Fruit fly (Drosophila melanogaster) whole organism, wandering third instar larva: Measurements from ENCODE around the gene CG6409.

ENCODE experiments used
- Abd-B ChIP-seq: fragments of >200 bp; optimal IDR thresholded peaks from 2 replicates; lab custom pipeline; 2017; ENCODE audit warnings: missing biosample characterization, missing genetic modification characterization
- CG32264 ChIP-seq: fragments of 200-800 bp; sonication (Bioruptor generic); optimal IDR thresholded peaks from 2 replicates; lab custom pipeline; 2016; ENCODE audit warnings: missing biosample characterization, missing genetic modification characterization
- CG9705 ChIP-seq: fragments of 200-800 bp; sonication (Bioruptor generic); optimal IDR thresholded peaks from 2 replicates; lab custom pipeline; 2018; ENCODE audit warnings: missing biosample characterization, mild to moderate bottlenecking, missing genetic modification characterization
- CrebA ChIP-seq: fragments of 200-800 bp; sonication (Bioruptor generic); optimal IDR thresholded peaks from 2 replicates; lab custom pipeline; 2016; ENCODE audit warnings: missing biosample characterization, mild to moderate bottlenecking, missing genetic modification characterization, borderline replicate concordance
- Dfd ChIP-seq: fragments of >200 bp; optimal IDR thresholded peaks from 2 replicates; lab custom pipeline; 2017; ENCODE audit warnings: missing biosample characterization, missing genetic modification characterization
- Dif ChIP-seq: fragments of 200-275, 200-300 bp; sonication (Bioruptor generic); optimal IDR thresholded peaks from 2 replicates; lab custom pipeline; 2018; ENCODE audit warnings: missing biosample characterization, missing genetic modification characterization; ENCODE audit not compliant: partially characterized antibody
- GATAd ChIP-seq: sonication (Bioruptor generic); optimal IDR thresholded peaks from 2 replicates; lab custom pipeline; 2016; ENCODE audit warnings: missing biosample characterization, missing genetic modification characterization
- HLH106 ChIP-seq: fragments of 200-800 bp; optimal IDR thresholded peaks from 3 replicates; lab custom pipeline; 2019; ENCODE audit warnings: missing biosample characterization, mild to moderate bottlenecking, missing genetic modification characterization, moderate library complexity
- Hnf4 ChIP-seq: fragments of 200-800 bp; sonication (Bioruptor generic); optimal IDR thresholded peaks from 2 replicates; lab custom pipeline; 2016; ENCODE audit warnings: missing biosample characterization, mild to moderate bottlenecking, missing genetic modification characterization
- Hr78 ChIP-seq: fragments of >200 bp; optimal IDR thresholded peaks from 2 replicates; lab custom pipeline; 2017; ENCODE audit warnings: missing biosample characterization, missing genetic modification characterization
- Hr83 ChIP-seq: fragments of 200-300 bp; sonication (Bioruptor generic); optimal IDR thresholded peaks from 2 replicates; lab custom pipeline; 2016; ENCODE audit warnings: missing biosample characterization, mild to moderate bottlenecking, missing genetic modification characterization, moderate library complexity; ENCODE audit not compliant: poor library complexity, severe bottlenecking
- Jra ChIP-seq: sonication (Bioruptor generic); optimal IDR thresholded peaks from 2 replicates; lab custom pipeline; 2016; ENCODE audit warnings: missing biosample characterization, missing genetic modification characterization
- Mio ChIP-seq: sonication (Bioruptor generic); optimal IDR thresholded peaks from 2 replicates; lab custom pipeline; 2016; ENCODE audit warnings: missing biosample characterization, missing genetic modification characterization
- Myc ChIP-seq: fragments of >200 bp; optimal IDR thresholded peaks from 2 replicates; lab custom pipeline; 2017
- N ChIP-seq: fragments of >200 bp; optimal IDR thresholded peaks from 2 replicates; lab custom pipeline; 2018; ENCODE audit warnings: missing biosample characterization, missing external identifiers, missing genetic modification characterization
- OdsH ChIP-seq: fragments of 200-800 bp; sonication (Bioruptor generic); optimal IDR thresholded peaks from 2 replicates; lab custom pipeline; 2016; ENCODE audit warnings: missing biosample characterization, mild to moderate bottlenecking, missing genetic modification characterization
- Rel ChIP-seq, 2 experiments: fragments of 200-800 bp; sonication (Bioruptor generic) in 1 of 2; optimal IDR thresholded peaks; 2 replicates in 1 of 2; 3 replicates in 1 of 2; lab custom pipeline; 2016 to 2019; ENCODE audit warnings: mild to moderate bottlenecking in 2 of 2, missing biosample characterization in 2 of 2, missing genetic modification characterization in 2 of 2, moderate library complexity in 1 of 2
- Sp1 ChIP-seq: fragments of 200-800 bp; sonication (Bioruptor generic); optimal IDR thresholded peaks from 3 replicates; lab custom pipeline; 2019; ENCODE audit warnings: missing biosample characterization, mild to moderate bottlenecking, missing genetic modification characterization, moderate library complexity
- Vsx2 ChIP-seq: fragments of 200-300, 225-300 bp; sonication (Bioruptor generic); optimal IDR thresholded peaks from 2 replicates; lab custom pipeline; 2018; ENCODE audit warnings: missing biosample characterization, missing genetic modification characterization; ENCODE audit not compliant: partially characterized antibody
- br ChIP-seq: fragments of 200-800 bp; sonication (Bioruptor generic); optimal IDR thresholded peaks from 2 replicates; lab custom pipeline; 2016; ENCODE audit warnings: missing biosample characterization, missing genetic modification characterization
- brk ChIP-seq: fragments of 200-800 bp; sonication (Bioruptor generic); optimal IDR thresholded peaks from 2 replicates; lab custom pipeline; 2016; ENCODE audit warnings: missing biosample characterization, mild to moderate bottlenecking, missing genetic modification characterization
- dl ChIP-seq, 2 experiments: fragments of 175-275, 200-275 bp in 1 of 2; fragments of 200-275 bp in 1 of 2; sonication (Bioruptor generic); optimal IDR thresholded peaks; lab custom pipeline; 2018; ENCODE audit warnings: mild to moderate bottlenecking in 2 of 2, missing biosample characterization in 2 of 2, missing genetic modification characterization in 2 of 2, moderate library complexity in 2 of 2; ENCODE audit not compliant: partially characterized antibody in 2 of 2, insufficient read depth in 1 of 2
- dmrt93B ChIP-seq: fragments of 200-800 bp; sonication (Bioruptor generic); optimal IDR thresholded peaks from 2 replicates; lab custom pipeline; 2018; ENCODE audit warnings: missing biosample characterization, mild to moderate bottlenecking, missing genetic modification characterization
- dsf ChIP-seq: sonication (Bioruptor generic); optimal IDR thresholded peaks from 2 replicates; lab custom pipeline; 2016; ENCODE audit warnings: missing biosample characterization, missing genetic modification characterization, borderline replicate concordance
- ey ChIP-seq: fragments of 200-800 bp; sonication (Bioruptor generic); optimal IDR thresholded peaks from 2 replicates; lab custom pipeline; 2016; ENCODE audit warnings: missing biosample characterization, missing genetic modification characterization
- foxo ChIP-seq, 2 experiments: fragments of 200-800 bp; sonication (Bioruptor generic); optimal IDR thresholded peaks; 2 replicates in 1 of 2; 3 replicates in 1 of 2; lab custom pipeline; 2016 to 2017; ENCODE audit warnings: missing biosample characterization in 2 of 2, missing genetic modification characterization in 2 of 2
- fru ChIP-seq: fragments of 200-800 bp; sonication (Bioruptor generic); optimal IDR thresholded peaks from 3 replicates; lab custom pipeline; 2016; ENCODE audit warnings: missing biosample characterization, mild to moderate bottlenecking, missing genetic modification characterization
- h ChIP-seq: fragments of 200-800 bp; sonication (Bioruptor generic); optimal IDR thresholded peaks from 3 replicates; lab custom pipeline; 2016; ENCODE audit warnings: missing biosample characterization, mild to moderate bottlenecking, missing genetic modification characterization
- jim ChIP-seq: fragments of 175-275, 200-325 bp; sonication (Bioruptor generic); optimal IDR thresholded peaks from 2 replicates; lab custom pipeline; 2016; ENCODE audit warnings: missing biosample characterization, mild to moderate bottlenecking, missing genetic modification characterization
- lola ChIP-seq: fragments of >200 bp; optimal IDR thresholded peaks from 2 replicates; lab custom pipeline; 2017; ENCODE audit warnings: missing biosample characterization, missing genetic modification characterization
- pan ChIP-seq: fragments of >200 bp; optimal IDR thresholded peaks from 2 replicates; lab custom pipeline; 2017
- psq ChIP-seq: fragments of 200-800 bp; sonication (Bioruptor generic); optimal IDR thresholded peaks from 3 replicates; lab custom pipeline; 2017; ENCODE audit warnings: missing biosample characterization, mild to moderate bottlenecking, missing genetic modification characterization, moderate library complexity
- rgr ChIP-seq: fragments of 200-800 bp; sonication (Bioruptor generic); optimal IDR thresholded peaks from 3 replicates; lab custom pipeline; 2016; ENCODE audit warnings: missing biosample characterization, mild to moderate bottlenecking, missing genetic modification characterization
- sage ChIP-seq: fragments of 200-800 bp; sonication (Bioruptor generic); optimal IDR thresholded peaks from 2 replicates; lab custom pipeline; 2016; ENCODE audit warnings: missing biosample characterization, mild to moderate bottlenecking, missing genetic modification characterization
- sv ChIP-seq: fragments of 200-800 bp; sonication (Bioruptor generic); optimal IDR thresholded peaks from 3 replicates; lab custom pipeline; 2016; ENCODE audit warnings: missing biosample characterization, missing genetic modification characterization
- tai ChIP-seq: sonication (Bioruptor generic); optimal IDR thresholded peaks from 2 replicates; lab custom pipeline; 2016; ENCODE audit warnings: missing biosample characterization, missing genetic modification characterization
- usp ChIP-seq: fragments of >200 bp; optimal IDR thresholded peaks from 2 replicates; lab custom pipeline; 2017; ENCODE audit warnings: missing biosample characterization, missing genetic modification characterization
- woc ChIP-seq: sonication (Bioruptor generic); optimal IDR thresholded peaks from 2 replicates; lab custom pipeline; 2016; ENCODE audit warnings: missing biosample characterization, mild to moderate bottlenecking, missing genetic modification characterization

CG6409 gene

dm6 chr3L:10928801-10929200, 46.6 kb upstream of the CG6409 start:
- TF ChIP-seq dl (GFP tag; optimal IDR thresholded peaks at IDR 0.05; lab: Kevin White, UChicago; ENCODE audit: insufficient read depth in 1 of 2, partially characterized antibody in 2 of 2): no peak
- peak in 1 of 2 experiments; percentile 24 for TF ChIP-seq foxo (GFP tag; optimal IDR thresholded peaks at IDR 0.05; lab: Kevin White, UChicago)
- peak; percentile 40 for TF ChIP-seq CG9705
- TF ChIP-seq usp: no peak
- TF ChIP-seq sage (GFP tag; lab: Kevin White, UChicago): no peak
- TF ChIP-seq Hr83: no peak
- TF ChIP-seq fru (GFP tag; lab: Kevin White, UChicago): peak; percentile 86
- TF ChIP-seq OdsH: no peak
- TF ChIP-seq Myc (lab: Kevin White, UChicago): no peak
- no peak for TF ChIP-seq Dfd (GFP tag; lab: Kevin White, UChicago)
- no peak for TF ChIP-seq Vsx2 (GFP tag; lab: Kevin White, UChicago)
- no peak for TF ChIP-seq dsf (GFP tag; lab: Kevin White, UChicago)
- no peak for TF ChIP-seq N (GFP tag; lab: Kevin White, UChicago)
- TF ChIP-seq Hr78 (GFP tag; lab: Kevin White, UChicago): no peak
- no peak for TF ChIP-seq Hnf4 (GFP tag; lab: Kevin White, UChicago)
- TF ChIP-seq brk (GFP tag; lab: Kevin White, UChicago): no peak
- TF ChIP-seq ey: no peak
- TF ChIP-seq rgr (GFP tag; lab: Kevin White, UChicago): peak; percentile 2
- TF ChIP-seq dmrt93B (GFP tag; lab: Kevin White, UChicago): no peak
- no peak for TF ChIP-seq Jra
- no peak for TF ChIP-seq Mio (GFP tag; lab: Kevin White, UChicago)
- no peak for TF ChIP-seq jim (GFP tag; lab: Kevin White, UChicago)
- no peak for TF ChIP-seq lola (GFP tag; lab: Kevin White, UChicago)
- TF ChIP-seq pan (lab: Kevin White, UChicago): no peak
- no peak for TF ChIP-seq Sp1
- TF ChIP-seq CrebA: no peak
- TF ChIP-seq GATAd (GFP tag; lab: Kevin White, UChicago): no peak
- TF ChIP-seq Abd-B (GFP tag; lab: Kevin White, UChicago): no peak
- no peak for TF ChIP-seq sv (GFP tag; lab: Kevin White, UChicago)
- TF ChIP-seq br (GFP tag; lab: Kevin White, UChicago): no peak
- TF ChIP-seq psq (GFP tag; lab: Kevin White, UChicago): peak; percentile 2
- no peak for TF ChIP-seq tai (GFP tag; lab: Kevin White, UChicago)
- no peak for TF ChIP-seq CG32264
- TF ChIP-seq woc (GFP tag; lab: Kevin White, UChicago): peak; percentile 39
- no peak for TF ChIP-seq Dif (GFP tag; lab: Kevin White, UChicago)
- no peak for TF ChIP-seq h
- TF ChIP-seq HLH106 (tag; lab: Kevin White, UChicago): peak; percentile 64

- TF ChIP-seq br (GFP tag; lab: Kevin White, UChicago): no peak
- peak; percentile 39 for TF ChIP-seq fru (GFP tag; lab: Kevin White, UChicago)
- TF ChIP-seq Vsx2 (GFP tag; lab: Kevin White, UChicago): no peak
- peak; percentile 31 for TF ChIP-seq Sp1
- no peak for TF ChIP-seq brk (GFP tag; lab: Kevin White, UChicago)
- peak; percentile 15 for TF ChIP-seq HLH106 (tag; lab: Kevin White, UChicago)
- TF ChIP-seq Jra: no peak
- peak; percentile 43 for TF ChIP-seq OdsH
- peak; percentile 25 for TF ChIP-seq h
- no peak for TF ChIP-seq GATAd (GFP tag; lab: Kevin White, UChicago)
- peak; percentile 36 for TF ChIP-seq rgr (GFP tag; lab: Kevin White, UChicago)
- TF ChIP-seq foxo (GFP tag; optimal IDR thresholded peaks at IDR 0.05; lab: Kevin White, UChicago): peak in 1 of 2 experiments; percentile 37
- peak; percentile 16 for TF ChIP-seq sage (GFP tag; lab: Kevin White, UChicago)
- no peak for TF ChIP-seq Dif (GFP tag; lab: Kevin White, UChicago)
These were observed 45.8 kb upstream of the CG6409 start for dm6 chr3L:10927953-10928352.

DNA sequence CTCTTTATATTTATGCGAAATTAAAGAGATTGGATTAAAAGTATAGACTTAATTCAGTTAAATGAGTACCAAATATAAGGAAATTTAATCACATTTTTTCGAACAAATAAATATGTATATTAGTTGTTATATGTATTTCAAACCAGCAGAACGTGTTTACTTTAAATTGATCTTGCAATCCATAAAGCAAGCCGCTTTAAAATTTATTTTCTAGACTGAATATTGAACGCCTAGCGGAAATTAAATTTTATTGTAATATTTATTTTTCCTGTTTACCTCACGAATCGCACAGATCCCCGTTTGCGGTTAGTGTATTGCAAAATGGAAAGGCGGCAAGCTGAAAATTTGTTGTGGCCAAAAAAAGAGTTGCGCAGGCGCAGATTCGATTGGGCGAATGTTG, 45.2 kb upstream of the CG6409 start:
- TF ChIP-seq foxo (GFP tag; optimal IDR thresholded peaks at IDR 0.05; lab: Kevin White, UChicago) (peak in 1 of 2 experiments; percentile 18), OdsH (peak; percentile 24), brk (GFP tag; lab: Kevin White, UChicago) (no peak), woc (GFP tag; lab: Kevin White, UChicago) (peak; percentile 6), Vsx2 (GFP tag; lab: Kevin White, UChicago) (no peak), CG32264 (no peak), psq (GFP tag; lab: Kevin White, UChicago) (peak; percentile 17), Hnf4 (GFP tag; lab: Kevin White, UChicago) (no peak), tai (GFP tag; lab: Kevin White, UChicago) (no peak), jim (GFP tag; lab: Kevin White, UChicago) (no peak), CrebA (no peak), fru (GFP tag; lab: Kevin White, UChicago) (no peak), CG9705 (no peak), Hr83 (no peak), Sp1 (no peak), ey (no peak), pan (lab: Kevin White, UChicago) (no peak), GATAd (GFP tag; lab: Kevin White, UChicago) (no peak), Mio (GFP tag; lab: Kevin White, UChicago) (no peak), Jra (no peak), HLH106 (tag; lab: Kevin White, UChicago) (no peak), Rel (GFP tag; optimal IDR thresholded peaks at IDR 0.05; lab: Kevin White, UChicago) (no peak), Rel (tag; optimal IDR thresholded peaks at IDR 0.05; lab: Kevin White, UChicago) (no peak), N (GFP tag; lab: Kevin White, UChicago) (no peak), Dif (GFP tag; lab: Kevin White, UChicago) (no peak), sage (GFP tag; lab: Kevin White, UChicago) (no peak), h (no peak), lola (GFP tag; lab: Kevin White, UChicago) (no peak)
- TF ChIP-seq, all 38 proteins: peak for 4
